Worm (Caenorhabditis elegans): ENCODE results near the gene F11G11.15.
"Not testable (repeated sequence)": the region's sequence is repeated elsewhere in the genome, so short reads cannot be mapped to it uniquely, and the experiment has no call there.

The F11G11.15 gene

ce11 chrII:4902035-4902434 is 27.4 kb downstream of the F11G11.15 start, which contains the start of gene R05F9.9:
Gene R05F9.9 (minus strand): TSS chrII:4902100.
- TF ChIP-seq nhr-237 (tag; optimal IDR thresholded peaks at IDR 0.05) (no peak), lsy-2 (tag; optimal IDR thresholded peaks at IDR 0.05) (peak in 1 of 2 experiments; percentile 74), zag-1 (tag; optimal IDR thresholded peaks at IDR 0.05) (no peak), nhr-21 (tag; optimal IDR thresholded peaks at IDR 0.05) (no peak), unc-55 (GFP tag; optimal IDR thresholded peaks at IDR 0.05) (peak; percentile 70), sem-4 (tag; optimal IDR thresholded peaks at IDR 0.05) (no peak), gmeb-1 (tag; optimal IDR thresholded peaks at IDR 0.05) (peak; percentile 15), elt-3 (tag; optimal IDR thresholded peaks at IDR 0.05) (no peak), nhr-77 (tag; optimal IDR thresholded peaks at IDR 0.05) (no peak), C34F6.9 (tag; optimal IDR thresholded peaks at IDR 0.05) (peak; percentile 67), ama-1 (optimal IDR thresholded peaks at IDR 0.05) (peak; percentile 62), lin-13 (GFP tag; optimal IDR thresholded peaks at IDR 0.05) (peak; percentile 16), blmp-1 (tag; optimal IDR thresholded peaks at IDR 0.05; ENCODE audit: insufficient read depth) (no peak), crh-2 (tag; optimal IDR thresholded peaks at IDR 0.05) (peak; percentile 72), ztf-4 (tag; optimal IDR thresholded peaks at IDR 0.05) (peak; percentile 82), nhr-25 (tag; optimal IDR thresholded peaks at IDR 0.05) (no peak), nhr-129 (tag; optimal IDR thresholded peaks at IDR 0.05) (peak; percentile 2)

- TF ChIP-seq unc-62 (GFP tag; optimal IDR thresholded peaks at IDR 0.05); ceh-16 (tag; optimal IDR thresholded peaks at IDR 0.05); sma-9 (GFP tag; optimal IDR thresholded peaks at IDR 0.05); sma-9 (tag; optimal IDR thresholded peaks at IDR 0.05): not testable (repeated sequence)
Observed at ce11 chrII:4903696-4904095, 29.1 kb downstream of the F11G11.15 start, which contains the start of gene sgt-1. Gene sgt-1 (minus strand): TSS chrII:4903796.

ce11 chrII:4904277-4904676 is 29.6 kb downstream of the F11G11.15 start:
- peak; percentile 92 for TF ChIP-seq C34F6.9 (tag; optimal IDR thresholded peaks at IDR 0.05)
- peak; percentile 70 for TF ChIP-seq sma-9 (GFP tag; optimal IDR thresholded peaks at IDR 0.05)
- TF ChIP-seq sma-9 (tag; optimal IDR thresholded peaks at IDR 0.05): no peak
- TF ChIP-seq gmeb-1 (tag; optimal IDR thresholded peaks at IDR 0.05): peak; percentile 71
- TF ChIP-seq ceh-82 (tag; optimal IDR thresholded peaks at IDR 0.05): no peak
- TF ChIP-seq nhr-21 (tag; optimal IDR thresholded peaks at IDR 0.05): peak; percentile 31
- TF ChIP-seq nhr-77 (tag; optimal IDR thresholded peaks at IDR 0.05): no peak
- no peak for TF ChIP-seq unc-62 (GFP tag; optimal IDR thresholded peaks at IDR 0.05)
- TF ChIP-seq crh-2 (tag; optimal IDR thresholded peaks at IDR 0.05): peak; percentile 87
- TF ChIP-seq lin-39 (tag; optimal IDR thresholded peaks at IDR 0.05): no peak
- TF ChIP-seq sma-3 (GFP tag; optimal IDR thresholded peaks at IDR 0.05): no peak
- no peak for TF ChIP-seq nhr-23 (tag; optimal IDR thresholded peaks at IDR 0.05)
- TF ChIP-seq lsy-2 (tag; optimal IDR thresholded peaks at IDR 0.05): peak in 1 of 2 experiments; percentile 83
- no peak for TF ChIP-seq elt-1 (tag; optimal IDR thresholded peaks at IDR 0.05)
- TF ChIP-seq nhr-10 (tag; optimal IDR thresholded peaks at IDR 0.05): no peak
- TF ChIP-seq zag-1 (tag; optimal IDR thresholded peaks at IDR 0.05): peak; percentile 51
- no peak for TF ChIP-seq ceh-16 (tag; optimal IDR thresholded peaks at IDR 0.05)
- TF ChIP-seq sem-4 (tag; optimal IDR thresholded peaks at IDR 0.05): peak; percentile 43
- TF ChIP-seq nhr-6 (tag; optimal IDR thresholded peaks at IDR 0.05): peak; percentile 6
- TF ChIP-seq ama-1 (optimal IDR thresholded peaks at IDR 0.05): peak; percentile 59
- TF ChIP-seq ztf-1 (GFP tag; conservative IDR thresholded peaks at IDR 0.05): no peak
- TF ChIP-seq ztf-4 (tag; optimal IDR thresholded peaks at IDR 0.05): peak; percentile 39
- peak; percentile 64 for TF ChIP-seq snpc-4 (tag; optimal IDR thresholded peaks at IDR 0.05)
- TF ChIP-seq lin-13 (GFP tag; optimal IDR thresholded peaks at IDR 0.05): peak; percentile 58
- no peak for TF ChIP-seq egl-27 (tag; optimal IDR thresholded peaks at IDR 0.05)
- no peak for TF ChIP-seq alr-1 (tag; optimal IDR thresholded peaks at IDR 0.05)
- TF ChIP-seq fos-1 (tag; optimal IDR thresholded peaks at IDR 0.05): peak; percentile 71
- TF ChIP-seq lin-11 (tag; optimal IDR thresholded peaks at IDR 0.05): peak; percentile 41
- no peak for TF ChIP-seq elt-3 (tag; optimal IDR thresholded peaks at IDR 0.05)
- no peak for TF ChIP-seq aly-2 (tag; optimal IDR thresholded peaks at IDR 0.05)
- peak; percentile 89 for TF ChIP-seq nhr-129 (tag; optimal IDR thresholded peaks at IDR 0.05)
- no peak for TF ChIP-seq ztf-11 (tag; optimal IDR thresholded peaks at IDR 0.05)
- TF ChIP-seq ZK546.5 (tag; optimal IDR thresholded peaks at IDR 0.05): no peak
- no peak for TF ChIP-seq nhr-12 (tag; optimal IDR thresholded peaks at IDR 0.05)
- no peak for TF ChIP-seq dmd-4 (tag; optimal IDR thresholded peaks at IDR 0.05)
- no peak for TF ChIP-seq Y55F3AM.14 (GFP tag; optimal IDR thresholded peaks at IDR 0.05)
- TF ChIP-seq R02D3.7 (tag; optimal IDR thresholded peaks at IDR 0.05): no peak
- peak; percentile 25 for TF ChIP-seq mab-5 (tag; optimal IDR thresholded peaks at IDR 0.05)
- peak; percentile 38 to 59 for TF ChIP-seq mdl-1 (tag; optimal IDR thresholded peaks at IDR 0.05)
- no peak for TF ChIP-seq unc-39 (tag; optimal IDR thresholded peaks at IDR 0.05)
- no peak for TF ChIP-seq skn-1 (tag; optimal IDR thresholded peaks at IDR 0.05)
- no peak for TF ChIP-seq mbf-1 (tag; optimal IDR thresholded peaks at IDR 0.05)
- no peak for TF ChIP-seq peb-1 (tag; optimal IDR thresholded peaks at IDR 0.05)
- TF ChIP-seq unc-55 (GFP tag; optimal IDR thresholded peaks at IDR 0.05): peak; percentile 93
- no peak for TF ChIP-seq blmp-1 (tag; optimal IDR thresholded peaks at IDR 0.05; ENCODE audit: insufficient read depth)
- peak; percentile 69 for TF ChIP-seq nhr-25 (tag; optimal IDR thresholded peaks at IDR 0.05)
- TF ChIP-seq nhr-11 (tag; optimal IDR thresholded peaks at IDR 0.05): no peak
- no peak for TF ChIP-seq nhr-237 (tag; optimal IDR thresholded peaks at IDR 0.05)
